Worm (Caenorhabditis elegans): ENCODE results near the gene C30A5.16.

- TF ChIP-seq nhr-11 (tag; optimal IDR thresholded peaks at IDR 0.05) (no peak), unc-39 (tag; optimal IDR thresholded peaks at IDR 0.05) (no peak), saeg-2 (GFP tag; IDR thresholded peaks at IDR 0.05) (no peak), daf-12 (tag; optimal IDR thresholded peaks at IDR 0.05) (no peak), mep-1 (tag; optimal IDR thresholded peaks at IDR 0.05) (no peak), hlh-30 (tag; optimal IDR thresholded peaks at IDR 0.05; ENCODE audit: insufficient read depth) (no peak), tra-1 (GFP tag; IDR thresholded peaks at IDR 0.05) (no peak), dve-1 (tag; optimal IDR thresholded peaks at IDR 0.05; ENCODE audit: insufficient read depth) (no peak), nhr-25 (tag; optimal IDR thresholded peaks at IDR 0.05; ENCODE audit: borderline replicate concordance, insufficient read depth) (no peak), nhr-76 (tag; optimal IDR thresholded peaks at IDR 0.05) (no peak), lin-13 (GFP tag; optimal IDR thresholded peaks at IDR 0.05) (no peak), jun-1 (tag; optimal IDR thresholded peaks at IDR 0.05) (no peak)
Measured at ce11 chrIII:8178924-8179323, 39.1 kb upstream of the C30A5.16 start, which contains the start of gene C50C3.5.
